Fruit fly (Drosophila melanogaster): Measurements from ENCODE around the gene CG7656.

The CG7656 gene

DNA sequence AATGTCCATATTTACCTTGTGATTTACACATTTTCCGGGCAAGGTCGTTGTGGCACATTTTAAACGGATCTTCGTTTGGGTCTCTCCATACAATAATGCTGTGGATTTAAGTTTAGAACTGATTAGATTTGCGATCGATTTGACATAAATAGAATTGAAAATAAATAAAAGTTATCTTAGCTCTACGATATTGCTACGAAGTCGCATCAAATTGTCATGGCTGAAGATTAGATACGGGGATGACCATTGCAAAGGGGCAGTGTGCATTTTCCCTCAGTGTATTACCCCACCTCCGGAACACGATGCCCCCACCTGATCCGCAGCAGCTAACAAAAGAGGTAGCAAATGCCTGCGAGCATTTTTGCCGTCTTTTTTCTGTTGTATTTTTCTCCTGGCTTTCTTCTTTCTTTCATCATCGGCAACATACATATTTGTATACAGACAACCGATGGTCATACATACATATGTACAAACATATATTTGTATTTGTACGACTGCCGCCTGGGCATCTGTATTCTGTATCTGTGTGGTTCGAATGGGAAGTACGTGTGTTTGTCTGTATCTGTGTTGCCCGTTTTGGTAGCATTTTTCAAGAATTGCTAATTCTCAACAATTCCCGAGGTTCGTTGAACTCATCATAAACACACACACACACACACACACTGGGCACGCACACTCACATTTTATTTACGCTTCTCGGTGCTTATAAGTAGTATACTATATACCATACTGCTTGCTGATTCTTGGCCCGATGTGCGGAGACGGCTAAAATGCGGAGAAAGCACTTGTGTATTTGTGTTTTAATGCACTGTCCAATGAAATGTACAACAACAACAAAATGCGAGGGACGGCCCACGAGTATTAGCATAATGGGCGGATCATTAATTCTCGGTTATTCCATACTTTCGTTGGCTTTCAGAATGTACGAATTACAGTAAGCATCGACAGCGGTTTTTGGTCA is 43.2 kb downstream of the CG7656 start:
- no peak for TF ChIP-seq CG17801 (GFP tag; optimal IDR thresholded peaks at IDR 0.05; ENCODE audit: partially characterized antibody)

DNA sequence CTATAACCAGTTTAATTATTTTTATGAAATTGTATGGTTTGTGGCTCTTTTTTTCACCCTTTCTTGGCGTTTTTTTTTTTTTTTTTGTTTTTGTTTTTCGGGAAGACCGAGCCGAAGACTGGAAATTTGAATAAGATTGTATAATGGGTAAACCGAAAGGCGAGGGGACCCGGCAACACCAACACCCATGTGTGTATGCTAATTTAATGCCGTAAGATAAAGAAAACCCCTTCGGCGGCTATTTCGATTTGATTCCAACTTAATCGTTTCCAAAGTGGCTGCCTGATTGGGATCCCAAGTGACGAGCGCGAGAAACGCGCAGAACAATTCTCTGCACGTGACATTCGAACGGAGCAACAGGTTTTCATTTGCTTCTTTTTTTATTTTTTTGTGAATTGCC is 44.5 kb downstream of the CG7656 start:
- no peak for TF ChIP-seq CG17801 (GFP tag; optimal IDR thresholded peaks at IDR 0.05; ENCODE audit: partially characterized antibody)

DNA sequence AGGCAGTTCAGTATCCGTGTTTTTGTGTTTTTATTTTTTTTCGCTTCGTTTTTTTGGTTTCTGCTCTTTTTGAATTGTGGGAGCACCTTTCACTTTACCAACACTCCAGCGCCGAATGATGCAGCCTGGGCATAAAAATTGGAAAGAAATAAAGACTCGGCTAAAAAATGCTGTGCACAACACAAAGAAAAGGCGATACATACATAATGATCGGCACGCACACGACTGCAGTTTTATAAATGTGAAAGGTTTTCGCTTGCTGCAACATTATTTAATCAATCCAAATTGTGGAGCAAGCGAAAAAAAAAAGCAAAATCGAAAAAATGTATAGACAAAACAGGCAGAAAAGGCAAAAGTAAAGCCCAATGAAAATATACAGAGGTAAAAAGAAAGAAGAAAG is 44.9 kb downstream of the CG7656 start:
- TF ChIP-seq CG17801 (GFP tag; optimal IDR thresholded peaks at IDR 0.05; ENCODE audit: partially characterized antibody), result peak; percentile 21

DNA sequence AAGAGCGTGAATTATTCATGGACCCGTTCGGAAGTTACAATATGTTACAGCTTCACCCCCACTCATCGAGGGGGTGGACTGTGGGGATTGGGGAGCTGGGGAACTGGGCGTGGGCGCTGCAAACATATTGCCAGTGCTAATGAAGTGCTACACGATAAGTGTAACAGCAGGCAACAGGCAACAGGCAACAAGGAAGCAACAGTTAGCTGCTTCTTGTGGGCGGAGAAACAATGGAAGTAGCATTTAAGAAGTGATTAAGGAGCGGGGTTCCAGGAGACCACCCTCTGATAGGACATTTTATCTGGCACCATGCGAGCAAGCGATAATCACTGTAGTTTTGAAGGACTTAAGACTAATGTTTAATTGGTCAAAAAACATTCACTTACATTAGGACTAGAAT is 46.7 kb downstream of the CG7656 start:
- TF ChIP-seq CG17801 (GFP tag; optimal IDR thresholded peaks at IDR 0.05; ENCODE audit: partially characterized antibody), result no peak

DNA sequence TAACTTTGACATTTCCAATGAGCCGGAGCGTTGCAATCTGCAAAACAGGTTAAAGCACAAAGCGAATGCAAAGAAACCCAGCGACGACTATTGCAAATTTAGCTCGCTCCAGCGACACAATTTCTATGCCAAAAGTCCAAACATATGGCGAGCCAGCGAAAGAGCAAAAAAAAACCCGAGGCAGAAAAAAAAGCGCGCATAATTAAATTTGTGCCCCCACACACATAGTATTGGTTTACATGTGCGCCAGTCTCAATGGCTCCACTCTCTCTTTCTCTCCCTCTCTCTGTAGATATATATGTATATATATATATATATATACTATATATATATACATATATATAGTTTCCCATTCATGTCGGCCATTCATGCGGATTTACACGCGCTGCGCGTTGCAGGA is 47.3 kb downstream of the CG7656 start:
- no peak for TF ChIP-seq CG17801 (GFP tag; optimal IDR thresholded peaks at IDR 0.05; ENCODE audit: partially characterized antibody)

DNA sequence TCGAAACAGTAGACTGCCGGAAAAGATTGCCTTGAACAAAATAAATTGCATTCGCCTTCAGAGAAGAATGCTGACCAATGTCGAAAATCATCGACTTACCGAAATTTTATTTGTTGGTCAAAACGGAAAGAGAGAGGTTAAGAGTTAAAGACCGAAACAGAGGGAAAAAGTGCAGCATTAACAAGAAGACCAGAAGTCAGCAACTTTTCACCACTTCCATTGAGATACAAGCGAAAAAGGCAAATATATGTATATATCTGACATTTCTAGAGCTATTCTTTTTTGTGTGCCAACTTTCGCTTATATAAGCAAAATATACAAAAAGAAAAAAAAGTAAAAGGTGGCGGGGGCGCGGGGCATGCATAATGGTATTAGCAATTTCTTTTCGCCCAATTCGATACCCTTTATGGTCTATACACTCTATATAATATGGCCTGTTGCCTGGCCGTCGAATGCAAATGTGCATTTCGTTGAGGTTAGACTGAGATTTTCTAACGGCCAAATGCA is 48.0 kb downstream of the CG7656 start:
- TF ChIP-seq CG17801 (GFP tag; optimal IDR thresholded peaks at IDR 0.05; ENCODE audit: partially characterized antibody), result peak; percentile 17

DNA sequence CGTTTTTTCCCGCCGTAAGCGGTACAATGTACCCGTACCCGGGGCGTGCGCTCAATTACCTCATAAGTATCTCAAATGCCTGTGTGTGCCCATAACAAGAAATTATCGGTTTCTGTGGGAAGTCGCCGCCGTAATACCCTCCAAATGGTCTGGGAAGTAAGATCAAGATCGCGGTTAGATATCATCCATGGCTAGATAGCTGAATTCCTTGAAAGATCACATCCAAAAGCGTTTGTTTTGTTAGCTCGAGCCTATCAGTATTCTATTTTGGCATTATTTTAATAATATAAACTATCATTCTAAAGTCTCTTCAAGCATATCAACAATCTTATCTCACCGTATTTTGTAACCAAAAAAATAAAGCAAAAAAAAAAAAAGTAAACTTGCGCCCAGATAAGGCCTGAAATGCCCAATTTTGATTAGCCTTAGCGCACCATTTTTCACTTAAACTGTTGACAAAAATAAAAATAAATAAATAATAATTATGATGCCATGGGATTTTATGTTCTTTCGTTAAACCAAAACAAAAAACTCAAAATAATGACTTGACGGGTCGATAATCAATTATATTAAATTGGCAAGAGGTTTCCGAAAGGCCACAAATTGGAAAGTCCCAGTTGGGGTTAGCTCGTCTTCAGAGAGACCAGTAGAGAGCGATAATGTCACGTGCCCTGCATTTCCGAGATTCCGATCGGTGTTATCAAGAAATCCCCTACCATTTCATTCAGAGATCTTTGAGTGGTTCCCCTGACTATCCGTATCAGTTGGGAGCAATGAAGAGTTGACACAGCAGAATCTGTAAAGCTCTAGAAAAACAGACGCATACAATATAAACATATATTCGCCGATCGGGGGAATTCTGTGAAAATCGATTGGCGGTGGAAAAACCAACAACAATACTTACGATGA is 49.1 kb downstream of the CG7656 start:
- TF ChIP-seq CG17801 (GFP tag; optimal IDR thresholded peaks at IDR 0.05; ENCODE audit: partially characterized antibody), result no peak

DNA sequence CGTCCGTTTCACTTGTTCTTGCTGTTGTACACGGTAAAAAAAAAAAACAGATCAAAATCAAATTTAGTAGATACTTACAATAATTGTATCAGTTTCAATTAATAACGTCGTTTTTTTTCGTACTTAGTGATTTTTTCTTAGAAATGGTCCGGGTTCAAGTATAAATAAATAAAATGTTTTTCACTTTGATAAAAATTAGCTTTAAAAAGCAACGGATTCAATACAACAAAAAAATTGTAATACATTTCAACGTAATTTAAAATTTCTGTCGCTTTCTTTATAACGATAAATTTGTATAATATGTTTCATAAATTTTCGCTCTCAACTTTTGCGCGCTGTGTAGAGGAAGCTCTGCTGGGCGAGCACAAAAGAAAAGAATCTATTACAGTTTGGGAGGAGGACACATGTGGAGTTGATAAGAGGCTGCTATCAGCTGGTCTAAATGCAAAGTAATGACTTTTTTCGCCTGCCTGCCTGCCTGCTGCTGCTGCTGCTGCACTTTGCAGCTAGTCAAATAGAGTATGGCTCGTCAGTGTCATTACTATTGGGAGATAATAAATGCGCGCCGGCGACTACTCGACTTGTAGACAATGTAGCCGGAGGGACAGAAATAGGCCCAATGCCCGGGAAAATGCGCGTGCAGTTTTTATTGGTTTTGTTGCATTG is 49.9 kb downstream of the CG7656 start:
- TF ChIP-seq CG17801 (GFP tag; optimal IDR thresholded peaks at IDR 0.05; ENCODE audit: partially characterized antibody), result no peak

DNA sequence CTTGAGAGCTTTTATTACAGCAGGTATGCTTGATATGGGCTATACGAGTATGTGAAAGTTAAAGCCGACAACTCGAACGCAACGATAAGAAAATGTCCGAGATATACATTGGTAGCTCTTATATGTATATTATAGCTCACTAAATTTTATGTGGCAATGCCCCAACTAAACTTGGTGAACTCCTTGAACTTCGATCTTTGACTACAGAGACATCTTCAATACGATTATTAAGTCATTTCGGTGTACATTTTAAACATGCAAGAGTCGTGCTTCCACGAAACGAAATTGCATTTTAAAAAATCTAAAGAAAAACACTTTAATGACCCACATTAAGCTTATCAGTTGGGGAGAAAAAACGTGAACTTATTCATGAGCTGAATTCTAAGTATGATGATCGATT is 51.4 kb downstream of the CG7656 start:
- TF ChIP-seq CG17801 (GFP tag; optimal IDR thresholded peaks at IDR 0.05; ENCODE audit: partially characterized antibody), result no peak

DNA sequence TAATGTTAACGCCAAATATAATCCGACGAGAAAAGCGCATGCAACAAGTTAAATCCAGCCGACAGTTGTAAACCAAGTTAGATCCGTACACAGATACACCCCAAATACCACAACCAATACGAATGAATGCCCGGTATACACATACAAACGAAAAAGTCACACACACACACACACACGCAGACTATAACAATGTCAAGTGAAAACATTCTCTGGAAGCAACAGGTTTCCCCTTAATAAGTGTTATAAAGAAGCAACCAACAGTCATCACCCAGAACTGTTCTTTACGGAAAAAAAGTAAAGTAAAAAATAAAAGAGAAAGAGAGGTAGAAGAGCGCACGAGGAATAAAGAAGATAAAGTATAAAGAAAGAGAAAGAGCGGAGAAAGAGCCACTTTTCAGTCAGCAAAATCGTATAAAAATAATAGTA is 52.2 kb downstream of the CG7656 start:
- TF ChIP-seq CG17801 (GFP tag; optimal IDR thresholded peaks at IDR 0.05; ENCODE audit: partially characterized antibody), result no peak
